Fruit fly (Drosophila melanogaster): ENCODE results near the gene ro.

Gene ro

dm6 chr3R:26859228-26859627 is 21.7 kb downstream of the ro start (continued):
- no peak for TF ChIP-seq chinmo (GFP tag; IDR thresholded peaks at IDR 0.05; ENCODE audit: partially characterized antibody)
- no peak for TF ChIP-seq Bgb (GFP tag; IDR thresholded peaks at IDR 0.05; ENCODE audit: partially characterized antibody)
- no peak for TF ChIP-seq CG3838 (GFP tag; optimal IDR thresholded peaks at IDR 0.05)
- no peak for TF ChIP-seq bowl (GFP tag; IDR thresholded peaks at IDR 0.05)
- TF ChIP-seq CG7556 (GFP tag; optimal IDR thresholded peaks at IDR 0.05): peak; percentile 38
- no peak for TF ChIP-seq Dp (GFP tag; optimal IDR thresholded peaks at IDR 0.05)
- no peak for TF ChIP-seq tna (GFP tag; IDR thresholded peaks at IDR 0.05; ENCODE audit: partially characterized antibody)
- TF ChIP-seq Scr (GFP tag; IDR thresholded peaks at IDR 0.05; ENCODE audit: partially characterized antibody): no peak
- TF ChIP-seq p53 (GFP tag; optimal IDR thresholded peaks at IDR 0.05): no peak
- TF ChIP-seq D19A (tag; optimal IDR thresholded peaks at IDR 0.05): no peak
- no peak for TF ChIP-seq grn (GFP tag; optimal IDR thresholded peaks at IDR 0.05)
- peak; percentile 64; the same call in 1 of the 2 replicates for TF ChIP-seq stc (GFP tag; IDR thresholded peaks at IDR 0.05)
- TF ChIP-seq CG4707 (GFP tag; optimal IDR thresholded peaks at IDR 0.05): no peak
- TF ChIP-seq ash1 (GFP tag; optimal IDR thresholded peaks at IDR 0.05): no peak
- TF ChIP-seq CG2116 (GFP tag; optimal IDR thresholded peaks at IDR 0.05): no peak
- no peak for TF ChIP-seq bbx (GFP tag; IDR thresholded peaks at IDR 0.05; ENCODE audit: partially characterized antibody)
- peak; percentile 8 for TF ChIP-seq az2 (GFP tag; optimal IDR thresholded peaks at IDR 0.05)
- no peak for TF ChIP-seq Spps (tag; optimal IDR thresholded peaks at IDR 0.05)
- no peak for TF ChIP-seq CG9437 (GFP tag; optimal IDR thresholded peaks at IDR 0.05)
- TF ChIP-seq CG13296 (GFP tag; optimal IDR thresholded peaks at IDR 0.05): peak; percentile 5
- TF ChIP-seq prd (optimal IDR thresholded peaks at IDR 0.05): no peak
- TF ChIP-seq prd (GFP tag; IDR thresholded peaks at IDR 0.05): peak; percentile 79
- TF ChIP-seq ci (GFP tag; IDR thresholded peaks at IDR 0.05): 0 out of 3 replicates have a peak, but pooled peaks have one; percentile 38
- TF ChIP-seq rib (GFP tag; IDR thresholded peaks at IDR 0.05): no peak
- no peak for TF ChIP-seq nau (GFP tag; optimal IDR thresholded peaks at IDR 0.05)
- TF ChIP-seq CG4854 (GFP tag; optimal IDR thresholded peaks at IDR 0.05): no peak
- no peak for TF ChIP-seq Tbp (GFP tag; optimal IDR thresholded peaks at IDR 0.05)
- no peak for TF ChIP-seq repo (GFP tag; optimal IDR thresholded peaks at IDR 0.05)
- peak; percentile 76 for TF ChIP-seq onecut (GFP tag; IDR thresholded peaks at IDR 0.05)
- TF ChIP-seq Sin3A (optimal IDR thresholded peaks at IDR 0.05): no peak
- TF ChIP-seq CkIIα-i1 (GFP tag; IDR thresholded peaks at IDR 0.05): no peak
- TF ChIP-seq salm (tag; optimal IDR thresholded peaks at IDR 0.05): no peak
- no peak for TF ChIP-seq CG1792 (GFP tag; optimal IDR thresholded peaks at IDR 0.05)
- no peak for TF ChIP-seq sna (GFP tag; IDR thresholded peaks at IDR 0.05; ENCODE audit: partially characterized antibody)
- no peak for TF ChIP-seq CG7963 (GFP tag; IDR thresholded peaks at IDR 0.05; ENCODE audit: partially characterized antibody)
- no peak for TF ChIP-seq CG11723 (GFP tag; optimal IDR thresholded peaks at IDR 0.05)
- no peak for TF ChIP-seq btn (GFP tag; optimal IDR thresholded peaks at IDR 0.05)
- no peak for TF ChIP-seq MESR4 (GFP tag; optimal IDR thresholded peaks at IDR 0.05)
- no peak for TF ChIP-seq h (optimal IDR thresholded peaks at IDR 0.05)
- 0 out of 2 replicates have a peak, but pooled peaks have one; percentile 45 for TF ChIP-seq CG14014 (GFP tag; IDR thresholded peaks at IDR 0.05)
- no peak for TF ChIP-seq Chrac-16 (GFP tag; optimal IDR thresholded peaks at IDR 0.05)
- peak; percentile 61; the same call in 2 of the 3 replicates for TF ChIP-seq H15 (GFP tag; IDR thresholded peaks at IDR 0.05)
- peak; percentile 18 for TF ChIP-seq Blimp-1 (GFP tag; optimal IDR thresholded peaks at IDR 0.05)
- TF ChIP-seq eyg (GFP tag; optimal IDR thresholded peaks at IDR 0.05): no peak
- TF ChIP-seq CG32772 (GFP tag; IDR thresholded peaks at IDR 0.05): 0 out of 2 replicates have a peak, but pooled peaks have one; percentile 40
- no peak for TF ChIP-seq aop (GFP tag; IDR thresholded peaks at IDR 0.05)
- TF ChIP-seq jigr1 (GFP tag; IDR thresholded peaks at IDR 0.05): no peak
- TF ChIP-seq ato (GFP tag; IDR thresholded peaks at IDR 0.05; ENCODE audit: partially characterized antibody): no peak
- peak; percentile 53 for TF ChIP-seq row (GFP tag; IDR thresholded peaks at IDR 0.05)
- no peak for TF ChIP-seq lbe (GFP tag; optimal IDR thresholded peaks at IDR 0.05)
- TF ChIP-seq Med (GFP tag): peak; percentile 81
- TF ChIP-seq tgo (GFP tag; IDR thresholded peaks at IDR 0.05): no peak

All from whole organism, embryonic.